Worm (Caenorhabditis elegans) whole organism, late embryonic: Measurements from ENCODE around the gene T16G1.9.

ENCODE experiments used
- dve-1 ChIP-seq: sonication (generic microtip); optimal IDR thresholded peaks from 2 replicates; lab custom pipeline; 2017; ENCODE audit warnings: antibody characterized with exemption, mild to moderate bottlenecking, missing genetic modification characterization, missing compliant biosample characterization
- fkh-10 ChIP-seq: fragments of 150-350 bp; optimal IDR thresholded peaks from 2 replicates; lab custom pipeline; 2014; ENCODE audit warnings: missing biosample characterization, missing genetic modification reagents, missing genetic modification characterization
- madf-2 ChIP-seq: sonication (generic microtip); optimal IDR thresholded peaks from 2 replicates; lab custom pipeline; 2017; ENCODE audit warnings: missing genetic modification characterization, missing compliant biosample characterization
- nhr-232 ChIP-seq: sonication (generic microtip); optimal IDR thresholded peaks from 2 replicates; lab custom pipeline; 2016; ENCODE audit warnings: missing genetic modification characterization, missing compliant biosample characterization
- unc-55 ChIP-seq: sonication (generic microtip); optimal IDR thresholded peaks from 2 replicates; lab custom pipeline; 2017; ENCODE audit warnings: missing biosample characterization, missing genetic modification reagents, missing genetic modification characterization

- TF ChIP-seq unc-55 (GFP tag; lab: Kevin White, UChicago) (peak; percentile 24), dve-1 (no peak), nhr-232 (tag; lab: Kevin White, UChicago) (no peak), madf-2 (tag; lab: Kevin White, UChicago) (no peak), fkh-10 (GFP tag; lab: Kevin White, UChicago) (no peak)
Measured at ce11 chrV:12950812-12951528, at the start of gene T16G1.9, which contains the start of gene T16G1.18.
